Fruit fly (Drosophila melanogaster) whole organism, adult: Measurements from ENCODE around the gene CG9338.
A peak's percentile ranks its signal among the peaks of the same experiment; 100 is the strongest.

Experiments
- CG11617 ChIP-seq: fragments of 200-800 bp; sonication (Bioruptor generic); optimal IDR thresholded peaks from 2 replicates; lab custom pipeline; 2017; ENCODE audit warnings: mild to moderate bottlenecking, missing biosample characterization, missing genetic modification reagents, missing genetic modification characterization
- CG12768 ChIP-seq: fragments of 200-800 bp; sonication (Bioruptor generic); optimal IDR thresholded peaks from 2 replicates; lab custom pipeline; 2017; ENCODE audit warnings: missing biosample characterization, missing genetic modification characterization, mild to moderate bottlenecking, moderate library complexity, missing genetic modification reagents
- CG14711 ChIP-seq: fragments of 200-800 bp; sonication (Bioruptor generic); optimal IDR thresholded peaks from 2 replicates; lab custom pipeline; 2018; ENCODE audit warnings: missing biosample characterization, mild to moderate bottlenecking, missing genetic modification characterization, moderate library complexity
- CG1620 ChIP-seq: fragments of 200-800 bp; sonication (Bioruptor generic); optimal IDR thresholded peaks from 2 replicates; lab custom pipeline; 2016; ENCODE audit warnings: missing biosample characterization, missing genetic modification characterization
- CG33017 ChIP-seq: fragments of 200-800 bp; sonication (Bioruptor generic); optimal IDR thresholded peaks from 2 replicates; lab custom pipeline; 2018; ENCODE audit warnings: missing biosample characterization, mild to moderate bottlenecking, missing genetic modification characterization, moderate library complexity
- CG5204 ChIP-seq: fragments of 200-800 bp; sonication (Bioruptor generic); optimal IDR thresholded peaks from 2 replicates; lab custom pipeline; 2016; ENCODE audit warnings: missing biosample characterization, missing genetic modification characterization
- CG7045 ChIP-seq: fragments of 200-800 bp; sonication (Bioruptor generic); optimal IDR thresholded peaks from 2 replicates; lab custom pipeline; 2017; ENCODE audit warnings: missing biosample characterization, mild to moderate bottlenecking, missing genetic modification characterization
- CG7101 ChIP-seq: fragments of 200-800 bp; sonication (Bioruptor generic); optimal IDR thresholded peaks from 2 replicates; lab custom pipeline; 2018; ENCODE audit warnings: missing biosample characterization, mild to moderate bottlenecking, missing genetic modification characterization, moderate library complexity
- Clk ChIP-seq: fragments of 200-800 bp; sonication (Bioruptor generic); optimal IDR thresholded peaks from 2 replicates; lab custom pipeline; 2017; ENCODE audit warnings: missing biosample characterization, missing genetic modification characterization
- Crg-1 ChIP-seq: fragments of 200-800 bp; sonication (Bioruptor generic); optimal IDR thresholded peaks from 2 replicates; lab custom pipeline; 2016; ENCODE audit warnings: missing biosample characterization, missing genetic modification characterization
- Hr96 ChIP-seq: fragments of 200-800 bp; sonication (Bioruptor generic); optimal IDR thresholded peaks from 2 replicates; lab custom pipeline; 2016; ENCODE audit warnings: missing biosample characterization, missing genetic modification characterization
- Mnt ChIP-seq: fragments of 200-800 bp; sonication (Bioruptor generic); optimal IDR thresholded peaks from 2 replicates; lab custom pipeline; 2016; ENCODE audit warnings: missing biosample characterization, mild to moderate bottlenecking, missing genetic modification characterization
- bab1 ChIP-seq: fragments of 200-800 bp; sonication (Bioruptor generic); optimal IDR thresholded peaks from 3 replicates; lab custom pipeline; 2019; ENCODE audit warnings: missing biosample characterization, mild to moderate bottlenecking, missing genetic modification characterization, moderate library complexity
- cic ChIP-seq: fragments of 200-800 bp; sonication (Bioruptor generic); optimal IDR thresholded peaks from 2 replicates; lab custom pipeline; 2017; ENCODE audit warnings: missing biosample characterization, mild to moderate bottlenecking, missing genetic modification characterization, moderate library complexity
- cnc ChIP-seq, 2 experiments: fragments of >200 bp; optimal IDR thresholded peaks; 2 replicates each; lab custom pipeline; 2017
- kay ChIP-seq: fragments of 200-800 bp; sonication (Bioruptor generic); peaks from one replicate; lab custom pipeline; 2016; ENCODE audit warnings: missing biosample characterization, missing genetic modification characterization, borderline replicate concordance
- ovo ChIP-seq: fragments of 200-800 bp; sonication (Bioruptor generic); optimal IDR thresholded peaks from 2 replicates; lab custom pipeline; 2016; ENCODE audit warnings: missing biosample characterization, missing genetic modification characterization
- pad ChIP-seq: fragments of 200-800 bp; sonication (Bioruptor generic); optimal IDR thresholded peaks from 3 replicates; lab custom pipeline; 2017; ENCODE audit warnings: missing biosample characterization, missing genetic modification characterization, mild to moderate bottlenecking, moderate library complexity, missing genetic modification reagents
- tj ChIP-seq: fragments of 200-800 bp; sonication (Bioruptor generic); optimal IDR thresholded peaks from 3 replicates; lab custom pipeline; 2017; ENCODE audit warnings: missing biosample characterization, mild to moderate bottlenecking, missing genetic modification characterization, moderate library complexity
- toe ChIP-seq: fragments of 200-800 bp; sonication (Bioruptor generic); optimal IDR thresholded peaks from 2 replicates; lab custom pipeline; 2016; ENCODE audit warnings: missing biosample characterization, missing genetic modification characterization

CG9338 gene

DNA sequence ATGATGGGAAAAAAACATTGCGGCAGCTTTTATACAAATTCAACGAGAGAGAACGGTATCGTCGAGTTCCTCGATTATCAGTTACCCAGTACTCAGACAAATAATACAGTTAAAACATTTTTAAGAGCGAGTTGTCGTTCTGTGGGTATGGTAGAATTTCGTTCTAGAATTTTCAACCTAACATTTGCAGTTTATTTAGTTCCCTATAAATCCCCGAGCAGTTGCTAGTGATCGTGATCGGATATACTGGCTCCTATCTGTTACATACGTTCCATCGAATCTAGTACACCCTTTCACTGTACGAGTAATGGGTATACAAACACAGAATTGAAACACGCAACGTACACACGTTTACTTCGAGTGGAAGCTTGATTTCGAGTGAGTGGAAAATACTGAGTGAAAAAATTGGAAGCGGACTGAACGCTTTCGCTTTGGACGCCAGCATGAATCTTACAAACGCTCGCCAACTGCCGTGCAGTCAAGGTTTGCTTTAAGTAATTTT lies at the start of gene CG9338:
TSS of gene CG9338 (plus strand) at position 452 of the 502 bp plus-strand sequence.
- TF ChIP-seq bab1: peak; percentile 86
- TF ChIP-seq cic (GFP tag; lab: Kevin White, UChicago): peak; percentile 63
- TF ChIP-seq CG11617: peak; percentile 77
- peak; percentile 50 for TF ChIP-seq Crg-1
- TF ChIP-seq Mnt (GFP tag; lab: Kevin White, UChicago): peak; percentile 47
- peak; percentile 20 for TF ChIP-seq kay (GFP tag; lab: Kevin White, UChicago)
- TF ChIP-seq ovo (GFP tag; lab: Kevin White, UChicago): no peak
- peak; percentile 82 for TF ChIP-seq CG5204 (GFP tag; lab: Kevin White, UChicago)
- TF ChIP-seq CG7101: peak; percentile 81
- peak; percentile 73 for TF ChIP-seq toe (GFP tag; lab: Kevin White, UChicago)
- TF ChIP-seq CG12768 (GFP tag; lab: Kevin White, UChicago): peak; percentile 88
- TF ChIP-seq CG1620 (GFP tag; lab: Kevin White, UChicago): peak; percentile 66
- peak; percentile 44 for TF ChIP-seq Clk (GFP tag; lab: Kevin White, UChicago)
- TF ChIP-seq pad (GFP tag; lab: Kevin White, UChicago): peak; percentile 78
- peak; percentile 78 for TF ChIP-seq Hr96
- TF ChIP-seq CG14711: peak; percentile 75
- no peak for TF ChIP-seq cnc (optimal IDR thresholded peaks at IDR 0.05; lab: Kevin White, UChicago)
- peak; percentile 73 for TF ChIP-seq CG7045 (GFP tag; lab: Kevin White, UChicago)
- TF ChIP-seq CG33017: peak; percentile 77
- peak; percentile 89 for TF ChIP-seq tj (GFP tag; lab: Kevin White, UChicago)

DNA sequence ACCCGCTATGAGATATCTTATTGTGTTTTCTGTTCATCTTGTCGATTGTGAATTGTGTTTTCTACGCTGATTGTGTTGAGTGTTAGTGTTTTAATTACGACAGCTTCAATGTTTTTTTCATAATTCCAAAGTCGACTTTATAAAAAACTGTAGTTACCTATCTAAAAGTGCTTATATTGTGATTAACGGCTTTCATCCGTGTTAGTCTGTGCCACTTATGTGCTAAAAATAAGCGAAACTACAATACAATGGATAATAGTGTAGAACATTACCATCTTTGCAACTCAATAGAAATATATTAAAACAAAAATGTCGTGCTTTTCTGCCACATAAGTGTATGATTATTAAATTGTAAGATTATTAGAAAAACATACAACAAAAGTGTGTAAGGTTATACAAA lies 48.9 kb upstream of the CG9338 start, which contains the start of gene CG33322:
TSS of gene CG33322 (minus strand) at position 101 of the 400 bp plus-strand sequence.
- no peak for TF ChIP-seq CG11617
- TF ChIP-seq Crg-1: no peak
- no peak for TF ChIP-seq tj (GFP tag; lab: Kevin White, UChicago)
- TF ChIP-seq bab1: no peak

DNA sequence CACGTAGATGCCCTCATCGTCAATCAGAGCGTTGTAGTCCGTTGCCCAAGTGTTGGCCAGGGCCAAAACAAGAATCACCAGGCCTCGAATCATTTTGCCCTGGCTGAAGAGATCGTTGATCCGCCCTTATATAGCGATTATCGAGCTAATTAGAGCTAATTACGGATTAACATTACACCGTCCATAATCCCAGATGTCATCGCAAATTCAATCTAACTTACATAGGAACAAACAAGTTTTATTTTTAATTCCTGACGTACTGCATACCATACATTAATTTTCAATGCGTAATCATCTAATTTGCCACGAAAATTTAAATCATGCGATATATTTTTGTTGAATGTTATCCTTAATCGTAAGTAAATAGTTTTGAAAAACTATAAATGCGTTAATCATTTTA lies 47.8 kb upstream of the CG9338 start, which contains the start of gene CheB38b:
TSS of gene CheB38b (minus strand) at position 101 of the 400 bp plus-strand sequence.
- no peak for TF ChIP-seq toe (GFP tag; lab: Kevin White, UChicago)
- no peak for TF ChIP-seq CG1620 (GFP tag; lab: Kevin White, UChicago)
- no peak for TF ChIP-seq CG5204 (GFP tag; lab: Kevin White, UChicago)
- TF ChIP-seq CG7045 (GFP tag; lab: Kevin White, UChicago): no peak

- TF ChIP-seq pad (GFP tag; lab: Kevin White, UChicago): no peak
- TF ChIP-seq CG12768 (GFP tag; lab: Kevin White, UChicago): no peak
- TF ChIP-seq Mnt (GFP tag; lab: Kevin White, UChicago): no peak
- no peak for TF ChIP-seq CG11617
These were observed 46.6 kb upstream of the CG9338 start, which contains the start of gene CheB38a for dm6 chr2L:20818432-20818831. Gene CheB38a, minus strand, starts transcription at chr2L:20818532.

DNA sequence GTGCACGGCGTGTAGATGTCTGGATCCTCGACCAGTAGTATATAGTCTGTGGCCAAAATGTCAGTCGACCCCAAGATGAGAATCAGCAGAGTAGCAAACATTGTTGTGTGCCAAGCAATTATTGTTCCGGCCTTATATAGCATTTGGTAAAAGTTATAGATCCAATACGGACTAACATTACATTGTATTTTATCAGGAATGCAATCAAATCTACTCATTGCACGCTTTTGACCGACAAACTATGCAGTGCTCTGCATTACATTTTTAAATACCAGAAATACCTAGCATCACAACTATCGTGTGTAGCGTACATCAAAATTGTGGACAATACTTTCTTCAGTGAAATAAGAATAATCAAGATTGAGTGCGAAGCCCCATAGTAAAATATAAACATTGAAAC lies 44.2 kb upstream of the CG9338 start, which contains the start of gene CheB38c:
TSS of gene CheB38c (minus strand) at position 101 of the 400 bp plus-strand sequence.
- TF ChIP-seq pad (GFP tag; lab: Kevin White, UChicago): no peak
- TF ChIP-seq Mnt (GFP tag; lab: Kevin White, UChicago): no peak
- no peak for TF ChIP-seq toe (GFP tag; lab: Kevin White, UChicago)
- TF ChIP-seq tj (GFP tag; lab: Kevin White, UChicago): no peak
- TF ChIP-seq Hr96: no peak
- no peak for TF ChIP-seq ovo (GFP tag; lab: Kevin White, UChicago)
- TF ChIP-seq cnc (optimal IDR thresholded peaks at IDR 0.05; lab: Kevin White, UChicago): no peak

- TF ChIP-seq ovo (GFP tag; lab: Kevin White, UChicago): peak; percentile 51
- peak; percentile 54 for TF ChIP-seq bab1
- TF ChIP-seq Hr96: peak; percentile 38
- TF ChIP-seq cnc (optimal IDR thresholded peaks at IDR 0.05; lab: Kevin White, UChicago): no peak
- TF ChIP-seq cic (GFP tag; lab: Kevin White, UChicago): peak; percentile 3
- TF ChIP-seq CG5204 (GFP tag; lab: Kevin White, UChicago): no peak
- no peak for TF ChIP-seq Clk (GFP tag; lab: Kevin White, UChicago)
- TF ChIP-seq CG12768 (GFP tag; lab: Kevin White, UChicago): no peak
- no peak for TF ChIP-seq CG7045 (GFP tag; lab: Kevin White, UChicago)
- TF ChIP-seq CG33017: no peak
- TF ChIP-seq CG1620 (GFP tag; lab: Kevin White, UChicago): no peak
- no peak for TF ChIP-seq toe (GFP tag; lab: Kevin White, UChicago)
- TF ChIP-seq pad (GFP tag; lab: Kevin White, UChicago): no peak
- TF ChIP-seq CG14711: no peak
- TF ChIP-seq CG7101: no peak
- TF ChIP-seq tj (GFP tag; lab: Kevin White, UChicago): no peak
- no peak for TF ChIP-seq CG11617
- TF ChIP-seq kay (GFP tag; lab: Kevin White, UChicago): no peak
- TF ChIP-seq Crg-1: no peak
- no peak for TF ChIP-seq Mnt (GFP tag; lab: Kevin White, UChicago)
These were observed 43.6 kb upstream of the CG9338 start for dm6 chr2L:20821249-20822024.
